Fruit fly (Drosophila melanogaster): ENCODE measurements around the gene InR.

InR gene

DNA sequence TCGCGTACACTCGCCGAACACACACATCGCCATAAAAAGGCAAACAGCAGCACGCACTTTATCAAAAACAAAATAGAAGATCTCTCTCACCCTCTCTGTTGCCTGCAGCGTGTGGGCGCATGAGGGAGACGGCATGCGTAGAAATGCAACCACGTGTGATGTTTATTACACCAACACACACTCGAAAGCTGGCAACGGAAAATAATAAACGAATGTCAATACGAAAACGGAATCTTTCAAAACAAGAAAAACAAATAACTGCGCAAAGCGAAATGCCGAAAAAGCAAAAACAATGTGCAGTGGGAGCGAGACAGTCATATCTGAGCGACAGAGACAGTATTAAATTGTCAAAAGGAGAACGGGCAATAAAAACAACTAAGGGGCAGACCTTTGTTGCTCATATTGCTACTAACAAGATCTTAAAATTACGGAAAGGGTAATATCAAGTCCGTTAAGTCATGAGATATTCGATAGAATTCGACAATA is 5.8 kb downstream of the InR start (continued):
- peak; percentile 4 for TF ChIP-seq HLH106 (tag; optimal IDR thresholded peaks at IDR 0.05)
- TF ChIP-seq ey (GFP tag; optimal IDR thresholded peaks at IDR 0.05), result no peak
- TF ChIP-seq Abd-B (GFP tag; optimal IDR thresholded peaks at IDR 0.05), result no peak
- TF ChIP-seq jim (GFP tag; optimal IDR thresholded peaks at IDR 0.05), result peak; percentile 77
- TF ChIP-seq Hr78 (GFP tag; optimal IDR thresholded peaks at IDR 0.05), result no peak
- peak; percentile 72 for TF ChIP-seq Sp1 (GFP tag; optimal IDR thresholded peaks at IDR 0.05)
- TF ChIP-seq psq (GFP tag; optimal IDR thresholded peaks at IDR 0.05), result peak; percentile 99
- TF ChIP-seq CG9705 (GFP tag; optimal IDR thresholded peaks at IDR 0.05), result peak; percentile 34

DNA sequence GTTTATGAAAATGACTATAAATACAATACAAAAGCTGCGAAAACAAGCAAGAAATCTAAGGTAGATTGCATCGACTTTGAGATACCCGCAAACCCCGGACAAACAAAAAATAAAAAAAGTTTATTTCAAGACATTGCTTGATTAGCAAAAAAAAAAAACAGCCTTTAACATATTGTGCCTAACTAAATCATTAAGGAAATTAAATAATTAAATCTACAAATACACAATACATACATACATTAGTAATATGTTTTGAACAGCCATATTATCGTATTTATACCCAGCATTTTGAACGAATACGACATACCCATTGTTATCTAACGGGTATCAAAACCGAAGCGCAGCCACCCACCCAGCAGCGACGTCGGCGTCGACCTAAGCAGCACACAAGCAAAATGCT is 6.2 kb downstream of the InR start:
- TF ChIP-seq Myc (optimal IDR thresholded peaks at IDR 0.05) (no peak), sv (GFP tag; optimal IDR thresholded peaks at IDR 0.05) (no peak), sage (GFP tag; optimal IDR thresholded peaks at IDR 0.05) (no peak), ey (GFP tag; optimal IDR thresholded peaks at IDR 0.05) (peak; percentile 25), tai (GFP tag; optimal IDR thresholded peaks at IDR 0.05) (no peak), N (GFP tag; optimal IDR thresholded peaks at IDR 0.05) (no peak), CG32264 (GFP tag; optimal IDR thresholded peaks at IDR 0.05) (no peak), woc (GFP tag; optimal IDR thresholded peaks at IDR 0.05) (no peak), brk (GFP tag; optimal IDR thresholded peaks at IDR 0.05) (no peak), dsf (GFP tag; optimal IDR thresholded peaks at IDR 0.05; ENCODE audit: borderline replicate concordance) (no peak), OdsH (GFP tag; optimal IDR thresholded peaks at IDR 0.05) (peak; percentile 12), Jra (GFP tag; optimal IDR thresholded peaks at IDR 0.05) (no peak), CG9705 (GFP tag; optimal IDR thresholded peaks at IDR 0.05) (no peak), dmrt93B (GFP tag; optimal IDR thresholded peaks at IDR 0.05) (no peak), fru (GFP tag; optimal IDR thresholded peaks at IDR 0.05) (peak; percentile 37)

DNA sequence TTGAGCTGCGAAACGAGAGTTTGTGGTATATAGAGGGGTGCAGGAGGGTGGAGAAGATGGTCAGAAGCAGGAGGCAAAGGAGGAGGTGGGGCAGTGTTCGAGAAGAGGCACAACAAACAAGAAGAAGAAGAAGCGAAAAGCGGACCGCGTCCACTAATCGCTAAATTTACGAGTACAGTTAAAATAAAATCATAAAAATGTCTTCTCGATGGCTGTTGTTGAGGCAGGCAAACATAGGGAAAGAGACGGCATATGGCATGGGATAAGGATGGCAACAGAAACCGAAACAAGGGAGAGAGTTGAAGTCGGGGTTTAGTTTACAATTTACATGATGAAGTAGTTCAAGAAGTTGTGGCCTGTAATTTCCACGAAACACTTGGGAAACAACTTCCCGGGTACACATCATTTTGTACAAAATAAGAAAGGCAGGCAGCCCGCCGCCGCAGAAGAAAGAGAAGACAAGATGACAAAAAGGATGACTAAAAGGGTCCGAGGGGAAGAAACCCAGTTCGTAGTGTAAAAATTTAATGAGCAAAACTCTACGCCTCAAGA is 7.4 kb downstream of the InR start:
- TF ChIP-seq fru (GFP tag; optimal IDR thresholded peaks at IDR 0.05) (no peak), OdsH (GFP tag; optimal IDR thresholded peaks at IDR 0.05) (no peak), psq (GFP tag; optimal IDR thresholded peaks at IDR 0.05) (peak; percentile 51)

DNA sequence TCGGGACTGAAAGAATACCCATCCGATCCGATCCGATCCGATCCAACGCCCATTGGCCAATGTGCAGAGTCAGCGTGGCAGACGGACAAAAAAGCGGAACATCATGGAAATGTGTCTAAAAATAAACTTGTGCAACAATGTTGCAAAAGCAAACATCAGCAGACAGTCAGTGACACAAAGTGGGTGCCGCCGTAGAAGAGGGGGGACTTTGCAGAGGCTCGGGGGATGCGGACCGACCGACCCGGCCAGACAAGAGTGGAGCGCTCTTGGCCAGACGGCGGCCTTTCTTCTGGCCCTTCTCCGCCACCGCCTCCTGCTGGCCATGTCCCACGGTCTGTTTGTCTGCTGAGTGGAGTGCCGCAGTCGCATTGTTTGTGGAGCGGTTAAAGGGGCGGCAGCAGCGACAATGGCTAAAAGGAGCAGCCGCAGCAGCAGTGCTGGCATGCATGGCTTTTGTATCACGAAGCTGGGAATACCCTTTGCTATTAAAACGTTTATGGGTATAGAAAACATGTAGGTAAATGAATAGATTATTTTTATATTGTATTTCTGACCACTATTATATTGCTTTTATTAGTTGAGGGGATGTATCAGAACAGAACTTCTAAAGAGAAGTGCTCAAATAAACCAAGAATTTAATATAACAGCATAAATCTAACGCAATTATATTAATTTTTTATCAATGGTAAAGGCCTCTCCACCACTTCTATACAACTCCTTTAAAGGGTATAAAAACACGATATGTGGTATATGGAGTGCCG is 10.7 kb downstream of the InR start:
- no peak for TF ChIP-seq Rel (GFP tag; optimal IDR thresholded peaks at IDR 0.05)
- TF ChIP-seq Rel (tag; optimal IDR thresholded peaks at IDR 0.05), result no peak
- peak; percentile 90 for TF ChIP-seq woc (GFP tag; optimal IDR thresholded peaks at IDR 0.05)
- no peak for TF ChIP-seq N (GFP tag; optimal IDR thresholded peaks at IDR 0.05)
- TF ChIP-seq dmrt93B (GFP tag; optimal IDR thresholded peaks at IDR 0.05), result peak; percentile 63
- peak; percentile 75 for TF ChIP-seq OdsH (GFP tag; optimal IDR thresholded peaks at IDR 0.05)
- peak; percentile 54 for TF ChIP-seq psq (GFP tag; optimal IDR thresholded peaks at IDR 0.05)
- peak; percentile 72 for TF ChIP-seq Sp1 (GFP tag; optimal IDR thresholded peaks at IDR 0.05)
- peak; percentile 63 for TF ChIP-seq HLH106 (tag; optimal IDR thresholded peaks at IDR 0.05)
- TF ChIP-seq Jra (GFP tag; optimal IDR thresholded peaks at IDR 0.05), result no peak
- no peak for TF ChIP-seq usp (GFP tag; optimal IDR thresholded peaks at IDR 0.05)
- TF ChIP-seq Abd-B (GFP tag; optimal IDR thresholded peaks at IDR 0.05), result no peak
- peak; percentile 33 for TF ChIP-seq tai (GFP tag; optimal IDR thresholded peaks at IDR 0.05)
- TF ChIP-seq h (GFP tag; optimal IDR thresholded peaks at IDR 0.05), result peak; percentile 81
- TF ChIP-seq Hnf4 (GFP tag; optimal IDR thresholded peaks at IDR 0.05), result peak; percentile 20
- peak; percentile 52 for TF ChIP-seq brk (GFP tag; optimal IDR thresholded peaks at IDR 0.05)
- TF ChIP-seq Dif (GFP tag; optimal IDR thresholded peaks at IDR 0.05; ENCODE audit: partially characterized antibody), result no peak
- peak; percentile 64 for TF ChIP-seq br (GFP tag; optimal IDR thresholded peaks at IDR 0.05)
- peak in 1 of 2 experiments; percentile 77 for TF ChIP-seq foxo (GFP tag; optimal IDR thresholded peaks at IDR 0.05)
- TF ChIP-seq rgr (GFP tag; optimal IDR thresholded peaks at IDR 0.05), result peak; percentile 60
- peak; percentile 83 for TF ChIP-seq fru (GFP tag; optimal IDR thresholded peaks at IDR 0.05)
- TF ChIP-seq ey (GFP tag; optimal IDR thresholded peaks at IDR 0.05), result peak; percentile 72

All from whole organism, wandering third instar larva.